Worm (Caenorhabditis elegans): ENCODE results near the gene T05C1.2.

- TF ChIP-seq flt-1 (GFP tag; IDR thresholded peaks at IDR 0.05) (no peak), tab-1 (GFP tag; IDR thresholded peaks at IDR 0.05) (no peak), med-1 (GFP tag; optimal IDR thresholded peaks at IDR 0.05; ENCODE audit: insufficient read depth) (no peak), ref-1 (GFP tag; conservative IDR thresholded peaks at IDR 0.05) (no peak), ztf-23 (GFP tag; IDR thresholded peaks at IDR 0.05) (no peak), cog-1 (tag; optimal IDR thresholded peaks at IDR 0.05) (no peak)
Measured at ce11 chrII:4517254-4517653, 35.3 kb upstream of the T05C1.2 start.
